Worm (Caenorhabditis elegans) whole organism, dauer: ENCODE data around the gene C49H3.3.

Experiments
- unc-62 ChIP-seq: sonication (generic microtip); optimal IDR thresholded peaks from 2 replicates; lab custom pipeline; 2017; ENCODE audit warnings: missing biosample characterization, missing genetic modification reagents, missing genetic modification characterization

The C49H3.3 gene

ce11 chrIV:7923982-7924480 lies at the start of gene C49H3.3, which contains the start of gene xpo-3:
Gene C49H3.3, plus strand, starts transcription at chrIV:7924350.
Gene xpo-3, minus strand, starts transcription at chrIV:7924032.
- TF ChIP-seq unc-62: no peak

- TF ChIP-seq unc-62: no peak
Observed at ce11 chrIV:7877255-7877654, 46.9 kb upstream of the C49H3.3 start.

ce11 chrIV:7877781-7878180 lies 46.4 kb upstream of the C49H3.3 start, which contains the start of gene kin-26:
Gene kin-26, minus strand, starts transcription at chrIV:7877881.
- no peak for TF ChIP-seq unc-62

- TF ChIP-seq unc-62: no peak
Observed at ce11 chrIV:7879017-7879416, 45.1 kb upstream of the C49H3.3 start, which contains the start of gene srt-73. Gene srt-73, plus strand, starts transcription at chrIV:7879317.

ce11 chrIV:7881166-7881565 lies 43.0 kb upstream of the C49H3.3 start:
- no peak for TF ChIP-seq unc-62

- TF ChIP-seq unc-62: no peak
Observed at ce11 chrIV:7881726-7882125, 42.4 kb upstream of the C49H3.3 start, which contains the start of gene atic-1. Gene atic-1, plus strand, starts transcription at chrIV:7882026.

- no peak for TF ChIP-seq unc-62
Observed at ce11 chrIV:7897443-7897842, 26.7 kb upstream of the C49H3.3 start, which contains the start of gene ilys-4. Gene ilys-4, minus strand, starts transcription at chrIV:7897543.

- TF ChIP-seq unc-62: no peak
Observed at ce11 chrIV:7897953-7898352, 26.2 kb upstream of the C49H3.3 start.

ce11 chrIV:7898489-7898888 lies 25.7 kb upstream of the C49H3.3 start:
- TF ChIP-seq unc-62: no peak

- no peak for TF ChIP-seq unc-62
Observed at ce11 chrIV:7902221-7902904, 21.8 kb upstream of the C49H3.3 start, which contains the start of gene arp-11. Gene arp-11, minus strand, starts transcription at chrIV:7902271.

ce11 chrIV:7903359-7903758 lies 20.8 kb upstream of the C49H3.3 start, which contains the start of gene C49H3.6:
Gene C49H3.6, plus strand, starts transcription at chrIV:7903738.
- TF ChIP-seq unc-62: no peak

ce11 chrIV:7906643-7907042 lies 17.5 kb upstream of the C49H3.3 start:
- TF ChIP-seq unc-62: no peak

- TF ChIP-seq unc-62: no peak
Observed at ce11 chrIV:7909455-7910141, 14.6 kb upstream of the C49H3.3 start.

ce11 chrIV:7910197-7910735 lies 13.9 kb upstream of the C49H3.3 start, which contains the start of the genes npp-27 and ntl-4:
Gene npp-27, minus strand, starts transcription at chrIV:7910247.
Gene ntl-4, plus strand, starts transcription at chrIV:7910575.
- TF ChIP-seq unc-62: no peak

- no peak for TF ChIP-seq unc-62
Observed at ce11 chrIV:7914991-7915390, 9.2 kb upstream of the C49H3.3 start, which contains the start of gene C49H3.4. Gene C49H3.4, plus strand, starts transcription at chrIV:7915291.

ce11 chrIV:7916907-7917306 lies 7.2 kb upstream of the C49H3.3 start:
- TF ChIP-seq unc-62: no peak

ce11 chrIV:7917881-7918280 lies 6.3 kb upstream of the C49H3.3 start:
- TF ChIP-seq unc-62: no peak
